Worm (Caenorhabditis elegans) whole organism, early embryonic: ENCODE data around the gene nlp-46.

Experiments
- B0310.2 ChIP-seq: sonication (generic microtip); optimal IDR thresholded peaks from 2 replicates; lab custom pipeline; 2016; ENCODE audit warnings: mild to moderate bottlenecking, missing genetic modification characterization, missing compliant biosample characterization
- F13C5.2 ChIP-seq: sonication (generic microtip); optimal IDR thresholded peaks from 2 replicates; lab custom pipeline; 2017; ENCODE audit warnings: mild to moderate bottlenecking, missing genetic modification characterization, inconsistent platforms, missing compliant biosample characterization
- aly-1 ChIP-seq: sonication (generic microtip); optimal IDR thresholded peaks from 2 replicates; lab custom pipeline; 2016; ENCODE audit warnings: missing genetic modification characterization, missing compliant biosample characterization
- ama-1 ChIP-seq: fragments of 150-350 bp; optimal IDR thresholded peaks from 2 replicates; lab custom pipeline; 2014
- ceh-13 ChIP-seq: fragments of 200-800 bp; sonication (Bioruptor generic); optimal IDR thresholded peaks from 2 replicates; lab custom pipeline; 2018; ENCODE audit warnings: mild to moderate bottlenecking, missing genetic modification characterization, missing compliant biosample characterization
- flt-1 ChIP-seq: fragments of 200-800 bp; sonication (Bioruptor generic); IDR thresholded peaks from 2 replicates; pipeline ENCODE4 v1.3.6; 2022; ENCODE audit warnings: missing genetic modification characterization, missing compliant biosample characterization
- hmbx-1 ChIP-seq: sonication (generic microtip); optimal IDR thresholded peaks from 2 replicates; lab custom pipeline; 2016; ENCODE audit warnings: mild to moderate bottlenecking, missing genetic modification characterization, missing compliant biosample characterization
- hmg-4 ChIP-seq: fragments of 200-800 bp; sonication (Bioruptor generic); optimal IDR thresholded peaks from 2 replicates; lab custom pipeline; 2018; ENCODE audit warnings: mild to moderate bottlenecking, missing genetic modification characterization, missing compliant biosample characterization
- pes-1 ChIP-seq: fragments of 200-800 bp; sonication (Bioruptor generic); IDR thresholded peaks from 2 replicates; pipeline ENCODE4 v1.3.6; 2022; ENCODE audit warnings: missing genetic modification reagents, missing genetic modification characterization, missing compliant biosample characterization
- scrt-1 ChIP-seq: fragments of 200-800 bp; sonication (Bioruptor generic); IDR thresholded peaks from 2 replicates; pipeline ENCODE4 v1.3.6; 2022; ENCODE audit warnings: missing genetic modification characterization, missing compliant biosample characterization
- sea-1 ChIP-seq: fragments of 200-800 bp; sonication (Bioruptor generic); conservative IDR thresholded peaks from 2 replicates; pipeline ENCODE4 v1.3.6; 2022; ENCODE audit warnings: missing genetic modification characterization, missing compliant biosample characterization
- tbx-11 ChIP-seq: fragments of 200-800 bp; sonication (Bioruptor generic); IDR thresholded peaks from 2 replicates; pipeline ENCODE4 v1.3.6; 2022; ENCODE audit warnings: missing genetic modification characterization, missing compliant biosample characterization
- tbx-37 ChIP-seq: fragments of 200-800 bp; sonication (Bioruptor generic); conservative IDR thresholded peaks from 2 replicates; pipeline ENCODE4 v1.3.6; 2022; ENCODE audit warnings: missing genetic modification reagents, missing genetic modification characterization, missing compliant biosample characterization
- tra-4 ChIP-seq: sonication (generic microtip); optimal IDR thresholded peaks from 2 replicates; lab custom pipeline; 2017; ENCODE audit warnings: missing genetic modification characterization, missing compliant biosample characterization

ce11 chrV:12466653-12467052 lies 39.4 kb downstream of the nlp-46 start:
- no peak for TF ChIP-seq ceh-13 (GFP tag; lab: Kevin White, UChicago)
- no peak for TF ChIP-seq flt-1 (GFP tag; lab: Robert Waterston, UW)
- no peak for TF ChIP-seq tbx-37
- TF ChIP-seq tbx-11 (GFP tag; lab: Robert Waterston, UW), result no peak
- TF ChIP-seq ama-1 (lab: Kevin White, UChicago), result no peak
- no peak for TF ChIP-seq B0310.2
- no peak for TF ChIP-seq aly-1 (tag; lab: Kevin White, UChicago)
- TF ChIP-seq hmbx-1 (tag; lab: Kevin White, UChicago), result no peak
- TF ChIP-seq scrt-1 (GFP tag; lab: Robert Waterston, UW), result no peak
- TF ChIP-seq hmg-4 (GFP tag; lab: Kevin White, UChicago), result no peak
- TF ChIP-seq pes-1, result no peak
- TF ChIP-seq sea-1 (GFP tag; lab: Robert Waterston, UW), result no peak
- no peak for TF ChIP-seq tra-4
- TF ChIP-seq F13C5.2 (tag; lab: Kevin White, UChicago), result no peak
